Worm (Caenorhabditis elegans): Measurements from ENCODE around the gene col-175.

col-175 gene

DNA sequence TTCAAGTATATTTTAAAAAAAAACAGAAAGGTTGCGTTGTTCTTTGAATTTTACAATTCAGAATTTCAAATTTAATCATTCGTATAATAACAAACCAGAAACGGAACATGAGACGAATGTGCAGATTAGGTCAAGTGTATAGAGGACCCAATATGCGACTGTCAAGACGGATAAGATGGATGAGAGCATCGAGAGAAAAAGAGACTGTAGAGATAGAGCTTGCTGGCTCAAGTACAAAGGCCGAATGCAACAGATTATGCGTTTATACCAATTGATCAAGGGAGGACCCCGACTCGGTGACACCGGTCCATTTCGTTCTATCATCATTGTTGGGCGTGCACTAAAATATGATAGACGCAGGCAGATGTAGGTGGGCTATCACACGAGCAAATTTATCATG lies 4.1 kb downstream of the col-175 start:
- TF ChIP-seq F13H6.1 (tag; optimal IDR thresholded peaks at IDR 0.05), result no peak
- TF ChIP-seq ceh-31 (tag; optimal IDR thresholded peaks at IDR 0.05), result no peak
- no peak for TF ChIP-seq ceh-14 (tag; optimal IDR thresholded peaks at IDR 0.05)
- TF ChIP-seq ceh-6 (GFP tag; optimal IDR thresholded peaks at IDR 0.05), result no peak
- no peak for TF ChIP-seq elt-4 (tag; optimal IDR thresholded peaks at IDR 0.05)
- TF ChIP-seq fkh-6 (tag; optimal IDR thresholded peaks at IDR 0.05), result no peak
- TF ChIP-seq sdc-2 (tag; optimal IDR thresholded peaks at IDR 0.05), result no peak
- no peak for TF ChIP-seq nhr-11 (tag; optimal IDR thresholded peaks at IDR 0.05)
- TF ChIP-seq nhr-232 (tag; optimal IDR thresholded peaks at IDR 0.05), result no peak
- no peak for TF ChIP-seq pax-1 (tag; optimal IDR thresholded peaks at IDR 0.05)
- no peak for TF ChIP-seq sox-2 (GFP tag; IDR thresholded peaks at IDR 0.05)
- no peak for TF ChIP-seq pha-4 (tag; optimal IDR thresholded peaks at IDR 0.05)
- no peak for TF ChIP-seq syd-9 (tag; optimal IDR thresholded peaks at IDR 0.05)
- no peak for TF ChIP-seq hlh-15 (tag; optimal IDR thresholded peaks at IDR 0.05)
- TF ChIP-seq eyg-1 (tag; optimal IDR thresholded peaks at IDR 0.05), result no peak
- TF ChIP-seq tbx-7 (tag; optimal IDR thresholded peaks at IDR 0.05), result no peak
- no peak for TF ChIP-seq ceh-19 (GFP tag; optimal IDR thresholded peaks at IDR 0.05)
- no peak for TF ChIP-seq ceh-18 (tag; optimal IDR thresholded peaks at IDR 0.05)
- no peak for TF ChIP-seq elt-2 (tag; optimal IDR thresholded peaks at IDR 0.05)
- no peak for TF ChIP-seq K02D7.2 (tag; optimal IDR thresholded peaks at IDR 0.05)

- TF ChIP-seq F13H6.1 (tag; optimal IDR thresholded peaks at IDR 0.05) (no peak), rnt-1 (tag; optimal IDR thresholded peaks at IDR 0.05) (peak; percentile 73), unc-55 (GFP tag; optimal IDR thresholded peaks at IDR 0.05) (peak; percentile 19), sox-4 (tag; optimal IDR thresholded peaks at IDR 0.05) (no peak), ceh-14 (tag; optimal IDR thresholded peaks at IDR 0.05) (no peak), fax-1 (tag; optimal IDR thresholded peaks at IDR 0.05) (no peak)
Measured at ce11 chrX:9228441-9228840, 6.0 kb downstream of the col-175 start.

DNA sequence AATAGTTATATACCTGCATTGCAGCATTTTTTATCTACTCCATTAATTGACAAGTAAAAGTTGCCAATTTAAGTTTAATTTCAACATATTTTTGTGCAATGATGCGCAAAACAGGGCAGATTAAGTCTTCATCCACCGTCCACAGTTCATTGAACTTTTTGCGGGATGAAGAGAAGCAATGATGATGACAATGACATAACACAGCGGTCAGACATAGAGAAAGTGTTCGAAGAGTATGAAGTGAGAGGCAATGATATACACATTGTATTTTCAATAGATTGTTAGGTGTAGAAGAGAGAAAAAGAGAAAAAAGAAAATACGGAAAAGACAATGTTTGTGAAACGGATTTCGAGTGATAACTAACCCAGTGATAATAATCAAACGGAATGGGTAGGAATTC lies 7.5 kb downstream of the col-175 start:
- TF ChIP-seq hlh-15 (tag; optimal IDR thresholded peaks at IDR 0.05) (no peak), sox-4 (tag; optimal IDR thresholded peaks at IDR 0.05) (no peak), elt-4 (tag; optimal IDR thresholded peaks at IDR 0.05) (no peak), syd-9 (tag; optimal IDR thresholded peaks at IDR 0.05) (no peak), unc-55 (GFP tag; optimal IDR thresholded peaks at IDR 0.05) (no peak), unc-86 (tag; optimal IDR thresholded peaks at IDR 0.05) (no peak), C38D4.7 (GFP tag; optimal IDR thresholded peaks at IDR 0.05) (no peak), hlh-8 (tag; optimal IDR thresholded peaks at IDR 0.05) (no peak), pha-2 (tag; optimal IDR thresholded peaks at IDR 0.05) (no peak), elt-2 (tag; optimal IDR thresholded peaks at IDR 0.05) (no peak), hlh-30 (tag; optimal IDR thresholded peaks at IDR 0.05; ENCODE audit: insufficient read depth) (no peak), nfya-1 (tag; optimal IDR thresholded peaks at IDR 0.05) (no peak), ceh-22 (tag; optimal IDR thresholded peaks at IDR 0.05) (no peak), npax-4 (tag; optimal IDR thresholded peaks at IDR 0.05) (no peak), fkh-10 (GFP tag; optimal IDR thresholded peaks at IDR 0.05) (no peak), zip-5 (tag; optimal IDR thresholded peaks at IDR 0.05) (no peak), ceh-18 (tag; optimal IDR thresholded peaks at IDR 0.05) (no peak), ceh-2 (tag; optimal IDR thresholded peaks at IDR 0.05) (no peak)

DNA sequence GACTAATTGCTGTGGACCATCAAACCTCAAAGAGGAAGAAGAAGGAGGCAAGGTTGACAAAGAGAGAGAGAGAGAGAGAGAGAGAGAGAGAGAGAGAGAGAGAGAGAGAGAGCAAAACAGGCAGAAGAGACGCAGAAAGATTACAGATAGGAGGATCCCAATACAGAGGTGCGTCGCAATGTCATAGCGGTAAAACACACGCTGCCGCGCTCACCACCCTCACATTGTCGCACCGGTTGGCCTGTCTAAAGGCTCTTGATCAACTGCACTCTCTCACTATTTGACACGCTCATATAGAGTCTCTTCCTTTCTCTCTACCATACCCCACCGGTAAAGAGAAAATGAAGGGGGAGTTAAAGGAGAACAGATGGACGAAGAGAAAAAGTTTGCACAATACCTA lies 9.1 kb downstream of the col-175 start:
- peak; percentile 73 for TF ChIP-seq sdc-2 (tag; optimal IDR thresholded peaks at IDR 0.05)
- peak; percentile 10 for TF ChIP-seq ceh-34 (tag; optimal IDR thresholded peaks at IDR 0.05)
- peak; percentile 32 for TF ChIP-seq hlh-30 (tag; optimal IDR thresholded peaks at IDR 0.05; ENCODE audit: insufficient read depth)
- TF ChIP-seq unc-42 (tag; optimal IDR thresholded peaks at IDR 0.05), result no peak
- TF ChIP-seq tbx-2 (tag; optimal IDR thresholded peaks at IDR 0.05), result peak; percentile 62
- no peak for TF ChIP-seq elt-4 (tag; optimal IDR thresholded peaks at IDR 0.05)
- TF ChIP-seq ceh-45 (GFP tag; IDR thresholded peaks at IDR 0.05), result no peak
- peak; percentile 57 for TF ChIP-seq elt-2 (tag; optimal IDR thresholded peaks at IDR 0.05)
- peak; percentile 11 for TF ChIP-seq ceh-18 (tag; optimal IDR thresholded peaks at IDR 0.05)
- TF ChIP-seq ztf-16 (tag; optimal IDR thresholded peaks at IDR 0.05), result peak; percentile 31
- TF ChIP-seq pha-2 (tag; optimal IDR thresholded peaks at IDR 0.05), result peak; percentile 60
- peak; percentile 61 for TF ChIP-seq ceh-31 (tag; optimal IDR thresholded peaks at IDR 0.05)
- no peak for TF ChIP-seq ceh-30 (tag; optimal IDR thresholded peaks at IDR 0.05)
- no peak for TF ChIP-seq eyg-1 (tag; optimal IDR thresholded peaks at IDR 0.05)
- no peak for TF ChIP-seq hlh-6 (tag; optimal IDR thresholded peaks at IDR 0.05)
- peak; percentile 60 for TF ChIP-seq che-1 (tag; optimal IDR thresholded peaks at IDR 0.05)
- peak; percentile 32 for TF ChIP-seq unc-55 (GFP tag; optimal IDR thresholded peaks at IDR 0.05)
- peak; percentile 46 for TF ChIP-seq nfya-1 (tag; optimal IDR thresholded peaks at IDR 0.05)
- TF ChIP-seq dmd-4 (tag; optimal IDR thresholded peaks at IDR 0.05; ENCODE audit: borderline replicate concordance), result no peak
- TF ChIP-seq T23F11.4 (GFP tag; optimal IDR thresholded peaks at IDR 0.05), result peak; percentile 18
- TF ChIP-seq ceh-19 (GFP tag; optimal IDR thresholded peaks at IDR 0.05), result peak; percentile 1
- no peak for TF ChIP-seq mec-3 (tag; optimal IDR thresholded peaks at IDR 0.05; ENCODE audit: borderline replicate concordance)
- peak; percentile 52 for TF ChIP-seq ref-2 (tag; optimal IDR thresholded peaks at IDR 0.05)
- peak; percentile 1 for TF ChIP-seq pax-1 (tag; optimal IDR thresholded peaks at IDR 0.05)
